Fruit fly (Drosophila melanogaster) Kc167 (cell line): Measurements from ENCODE around the gene stas.

Source experiments
- Myc ChIP-seq: fragments of >200 bp; optimal IDR thresholded peaks from 2 replicates; lab custom pipeline; 2017; ENCODE audit warnings: missing external identifiers
- Sin3A ChIP-seq: fragments of >200 bp; optimal IDR thresholded peaks from 2 replicates; lab custom pipeline; 2018; ENCODE audit warnings: missing external identifiers
- h ChIP-seq: fragments of >200 bp; optimal IDR thresholded peaks from 3 replicates; lab custom pipeline; 2018; ENCODE audit warnings: missing external identifiers
- insv ChIP-seq: fragments of >200 bp; optimal IDR thresholded peaks from 3 replicates; lab custom pipeline; 2018; ENCODE audit warnings: missing external identifiers
- psq ChIP-seq: fragments of >200 bp; optimal IDR thresholded peaks from 2 replicates; lab custom pipeline; 2017; ENCODE audit warnings: missing external identifiers

- no peak for TF ChIP-seq Myc
- no peak for TF ChIP-seq psq (lab: Kevin White, UChicago)
- no peak for TF ChIP-seq Sin3A (lab: Kevin White, UChicago)
- TF ChIP-seq insv = no peak
- TF ChIP-seq h (lab: Kevin White, UChicago) = no peak
Observed at dm6 chrX:17576606-17577005, 51.1 kb downstream of the stas start.
